Worm (Caenorhabditis elegans) whole organism, mixed stage, embryonic: ENCODE data around the gene F18C5.5.

ENCODE experiments used
- M03D4.4 ChIP-seq: sonication (generic microtip); optimal IDR thresholded peaks from 2 replicates; lab custom pipeline; 2017; ENCODE audit warnings: mild to moderate bottlenecking, missing genetic modification characterization, missing compliant biosample characterization
- bed-3 ChIP-seq: fragments of 200-800 bp; sonication (Bioruptor generic); optimal IDR thresholded peaks from 3 replicates; lab custom pipeline; 2018; ENCODE audit warnings: mild to moderate bottlenecking, missing genetic modification characterization, moderate library complexity, missing compliant biosample characterization
- blmp-1 ChIP-seq: fragments of 150-350 bp; optimal IDR thresholded peaks from 2 replicates; lab custom pipeline; 2014; ENCODE audit warnings: missing biosample characterization, missing genetic modification characterization
- ceh-39 ChIP-seq: fragments of 150-350 bp; optimal IDR thresholded peaks from 2 replicates; lab custom pipeline; 2014; ENCODE audit warnings: missing biosample characterization, missing genetic modification characterization
- ceh-43 ChIP-seq: fragments of 200-800 bp; sonication (Bioruptor generic); optimal IDR thresholded peaks from 2 replicates; lab custom pipeline; 2018; ENCODE audit warnings: mild to moderate bottlenecking, missing genetic modification characterization, moderate library complexity, missing compliant biosample characterization
- ceh-83 ChIP-seq: fragments of 200-800 bp; sonication (Bioruptor generic); optimal IDR thresholded peaks from 2 replicates; lab custom pipeline; 2018; ENCODE audit warnings: mild to moderate bottlenecking, missing genetic modification characterization, missing compliant biosample characterization
- ces-1 ChIP-seq: fragments of 150-350 bp; optimal IDR thresholded peaks from 2 replicates; lab custom pipeline; 2014; ENCODE audit warnings: missing biosample characterization, missing genetic modification reagents, missing genetic modification characterization
- cnd-1 ChIP-seq: fragments of 200-800 bp; sonication (Bioruptor generic); optimal IDR thresholded peaks from 2 replicates; lab custom pipeline; 2018; ENCODE audit warnings: mild to moderate bottlenecking, missing genetic modification characterization, missing compliant biosample characterization
- drap-1 ChIP-seq: fragments of 200-800 bp; sonication (Bioruptor generic); optimal IDR thresholded peaks from 3 replicates; lab custom pipeline; 2018; ENCODE audit warnings: mild to moderate bottlenecking, missing genetic modification characterization, missing compliant biosample characterization
- elt-1 ChIP-seq: sonication (generic microtip); optimal IDR thresholded peaks from 2 replicates; lab custom pipeline; 2017; ENCODE audit warnings: missing genetic modification characterization, mild to moderate bottlenecking, missing compliant biosample characterization, antibody characterized with exemption, moderate library complexity, borderline replicate concordance; ENCODE audit not compliant: insufficient read depth
- elt-3 ChIP-seq: fragments of 150-350 bp; optimal IDR thresholded peaks from 2 replicates; lab custom pipeline; 2014; ENCODE audit warnings: missing biosample characterization, missing genetic modification characterization
- flh-1 ChIP-seq: fragments of 200-800 bp; sonication (Bioruptor generic); optimal IDR thresholded peaks from 2 replicates; lab custom pipeline; 2018; ENCODE audit warnings: mild to moderate bottlenecking, missing genetic modification characterization, moderate library complexity, missing compliant biosample characterization
- ham-2 ChIP-seq: fragments of 200-800 bp; sonication (Bioruptor generic); optimal IDR thresholded peaks from 2 replicates; lab custom pipeline; 2018; ENCODE audit warnings: mild to moderate bottlenecking, missing genetic modification characterization, missing compliant biosample characterization
- hlh-1 ChIP-seq: fragments of 150-350 bp; optimal IDR thresholded peaks from 2 replicates; lab custom pipeline; 2014; ENCODE audit warnings: missing biosample characterization, missing genetic modification reagents, missing genetic modification characterization
- lin-13 ChIP-seq: fragments of 150-350 bp; optimal IDR thresholded peaks from 2 replicates; lab custom pipeline; 2014; ENCODE audit warnings: missing biosample characterization, missing genetic modification characterization
- lin-32 ChIP-seq: fragments of 200-800 bp; sonication (Bioruptor generic); optimal IDR thresholded peaks from 2 replicates; lab custom pipeline; 2018; ENCODE audit warnings: mild to moderate bottlenecking, missing genetic modification characterization, missing compliant biosample characterization
- lsy-2 ChIP-seq: fragments of 150-350 bp; optimal IDR thresholded peaks from 2 replicates; lab custom pipeline; 2014; ENCODE audit warnings: missing biosample characterization, missing genetic modification characterization
- mab-5 ChIP-seq: fragments of 150-350 bp; optimal IDR thresholded peaks from 2 replicates; lab custom pipeline; 2014; ENCODE audit warnings: missing biosample characterization, missing genetic modification characterization
- mep-1 ChIP-seq: fragments of 150-350 bp; optimal IDR thresholded peaks from 2 replicates; lab custom pipeline; 2017; ENCODE audit warnings: missing biosample characterization, missing genetic modification reagents, missing genetic modification characterization, inconsistent platforms
- mls-2 ChIP-seq: sonication (generic microtip); optimal IDR thresholded peaks from 2 replicates; lab custom pipeline; 2016; ENCODE audit warnings: mild to moderate bottlenecking, missing genetic modification characterization, moderate library complexity, missing compliant biosample characterization
- nhr-12 ChIP-seq: fragments of 150-350 bp; optimal IDR thresholded peaks from 2 replicates; lab custom pipeline; 2014; ENCODE audit warnings: missing biosample characterization, missing genetic modification characterization
- nhr-2 ChIP-seq: fragments of 150-350 bp; optimal IDR thresholded peaks from 2 replicates; lab custom pipeline; 2014; ENCODE audit warnings: missing biosample characterization, missing genetic modification characterization
- nhr-237 ChIP-seq: fragments of 150-350 bp; optimal IDR thresholded peaks from 2 replicates; lab custom pipeline; 2014; ENCODE audit warnings: missing biosample characterization, missing genetic modification characterization
- nhr-28 ChIP-seq: fragments of 150-350 bp; optimal IDR thresholded peaks from 2 replicates; lab custom pipeline; 2014; ENCODE audit warnings: missing biosample characterization, missing genetic modification characterization
- nhr-76 ChIP-seq: sonication (generic microtip); optimal IDR thresholded peaks from 2 replicates; lab custom pipeline; 2017; ENCODE audit warnings: missing biosample characterization, missing genetic modification characterization
- pha-4 ChIP-seq: fragments of 150-350 bp; optimal IDR thresholded peaks from 2 replicates; lab custom pipeline; 2018; ENCODE audit warnings: missing biosample characterization, missing genetic modification reagents, missing genetic modification characterization
- sem-2 ChIP-seq: fragments of 200-800 bp; sonication (Bioruptor generic); optimal IDR thresholded peaks from 2 replicates; lab custom pipeline; 2018; ENCODE audit warnings: mild to moderate bottlenecking, missing genetic modification characterization, missing compliant biosample characterization
- tbx-8 ChIP-seq: fragments of 200-800 bp; sonication (Bioruptor generic); optimal IDR thresholded peaks from 2 replicates; lab custom pipeline; 2018; ENCODE audit warnings: mild to moderate bottlenecking, missing genetic modification characterization, moderate library complexity, missing compliant biosample characterization
- unc-120 ChIP-seq: sonication (generic microtip); optimal IDR thresholded peaks from 2 replicates; lab custom pipeline; 2017; ENCODE audit warnings: missing genetic modification characterization, missing compliant biosample characterization; ENCODE audit not compliant: poor library complexity, severe bottlenecking
- unc-62 ChIP-seq: fragments of 150-350 bp; optimal IDR thresholded peaks from 2 replicates; lab custom pipeline; 2014; ENCODE audit warnings: missing biosample characterization, missing genetic modification reagents, missing genetic modification characterization
- zip-8 ChIP-seq: fragments of 150-350 bp; optimal IDR thresholded peaks from 2 replicates; lab custom pipeline; 2014; ENCODE audit warnings: missing biosample characterization, missing genetic modification characterization
- ztf-11 ChIP-seq: fragments of 150-350 bp; optimal IDR thresholded peaks from 2 replicates; lab custom pipeline; 2014; ENCODE audit warnings: missing biosample characterization, missing genetic modification characterization

Gene F18C5.5

DNA sequence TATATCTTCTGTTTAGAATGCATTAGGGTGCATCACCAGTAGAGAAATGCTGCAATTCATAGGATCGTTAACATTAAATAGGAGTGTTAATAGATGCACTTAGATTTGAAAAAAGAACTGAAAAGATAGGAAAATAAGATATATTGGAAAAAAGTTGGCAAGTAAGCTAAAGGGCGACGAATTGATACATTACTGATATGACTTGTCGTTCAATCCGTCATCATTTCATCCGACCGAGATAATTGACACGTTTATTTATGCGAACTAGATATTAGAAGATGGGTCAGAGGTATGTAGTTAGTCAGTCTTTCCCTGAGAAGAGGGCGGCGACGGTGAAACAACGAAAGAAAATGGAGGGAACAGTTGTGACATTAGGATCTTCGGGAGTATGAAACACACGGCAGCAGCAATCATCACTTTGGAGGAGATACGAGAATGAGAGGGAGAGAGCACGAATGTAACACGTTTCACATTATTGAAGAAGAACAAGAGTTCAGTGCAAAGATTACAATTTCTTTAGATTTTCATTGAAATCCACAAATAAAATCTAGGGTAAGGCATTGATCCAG, 21.6 kb downstream of the F18C5.5 start, which contains the start of gene lron-15:
lron-15 (minus strand) TSS at position 51 of the 569 bp plus-strand sequence.
- TF ChIP-seq ceh-43 (GFP tag; lab: Kevin White, UChicago): no peak
- TF ChIP-seq ham-2 (GFP tag; lab: Kevin White, UChicago): no peak
- peak; percentile 85 for TF ChIP-seq unc-62 (GFP tag; lab: Kevin White, UChicago)
- TF ChIP-seq mls-2 (tag; lab: Kevin White, UChicago): no peak
- TF ChIP-seq nhr-2 (tag; lab: Kevin White, UChicago): no peak
- no peak for TF ChIP-seq sem-2 (GFP tag; lab: Kevin White, UChicago)
- TF ChIP-seq ces-1 (GFP tag; lab: Kevin White, UChicago): no peak
- no peak for TF ChIP-seq blmp-1
- no peak for TF ChIP-seq zip-8 (tag; lab: Kevin White, UChicago)
- no peak for TF ChIP-seq lsy-2 (tag; lab: Kevin White, UChicago)
- TF ChIP-seq lin-13 (tag; lab: Kevin White, UChicago): no peak
- TF ChIP-seq tbx-8 (GFP tag; lab: Kevin White, UChicago): no peak
- no peak for TF ChIP-seq mep-1 (tag; lab: Kevin White, UChicago)
- peak; percentile 92 for TF ChIP-seq hlh-1
- TF ChIP-seq lin-32 (GFP tag; lab: Kevin White, UChicago): no peak
- TF ChIP-seq elt-1: no peak
- no peak for TF ChIP-seq mab-5 (tag; lab: Kevin White, UChicago)
- TF ChIP-seq M03D4.4 (tag; lab: Kevin White, UChicago): no peak
- peak; percentile 46 for TF ChIP-seq unc-120 (tag; lab: Kevin White, UChicago)

DNA sequence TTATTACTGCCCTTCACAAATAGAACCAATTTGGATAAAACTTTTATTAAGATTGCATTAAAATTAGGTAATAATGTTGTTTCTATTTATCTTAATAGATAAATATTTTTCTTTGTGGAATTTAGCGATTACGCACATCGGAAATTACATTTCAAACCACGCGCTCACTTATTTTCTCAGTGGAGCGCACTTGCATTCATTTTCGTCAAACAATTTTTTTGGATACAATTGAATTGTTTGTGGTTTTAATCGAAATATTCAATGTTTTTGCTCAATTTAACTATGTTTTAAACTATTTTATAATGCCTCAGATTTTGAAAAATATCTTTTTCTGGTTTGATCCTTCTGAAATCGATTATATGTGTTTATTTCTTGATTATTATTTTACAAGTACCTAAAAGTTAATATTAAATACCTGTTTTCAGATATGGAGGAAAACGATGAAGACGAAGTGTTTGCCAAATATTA, 30.5 kb downstream of the F18C5.5 start, which contains the start of gene utp-20:
utp-20 (plus strand) TSS at position 418 of the 468 bp plus-strand sequence.
- TF ChIP-seq M03D4.4 (tag; lab: Kevin White, UChicago) (no peak), ces-1 (GFP tag; lab: Kevin White, UChicago) (peak; percentile 84), ztf-11 (tag; lab: Kevin White, UChicago) (no peak), nhr-28 (tag; lab: Kevin White, UChicago) (no peak), unc-120 (tag; lab: Kevin White, UChicago) (no peak), lsy-2 (tag; lab: Kevin White, UChicago) (peak; percentile 65), nhr-2 (tag; lab: Kevin White, UChicago) (no peak), zip-8 (tag; lab: Kevin White, UChicago) (no peak), nhr-12 (tag; lab: Kevin White, UChicago) (no peak), ceh-39 (peak; percentile 39), unc-62 (GFP tag; lab: Kevin White, UChicago) (no peak), nhr-237 (peak; percentile 25), bed-3 (no peak), hlh-1 (no peak), lin-13 (tag; lab: Kevin White, UChicago) (no peak)

DNA sequence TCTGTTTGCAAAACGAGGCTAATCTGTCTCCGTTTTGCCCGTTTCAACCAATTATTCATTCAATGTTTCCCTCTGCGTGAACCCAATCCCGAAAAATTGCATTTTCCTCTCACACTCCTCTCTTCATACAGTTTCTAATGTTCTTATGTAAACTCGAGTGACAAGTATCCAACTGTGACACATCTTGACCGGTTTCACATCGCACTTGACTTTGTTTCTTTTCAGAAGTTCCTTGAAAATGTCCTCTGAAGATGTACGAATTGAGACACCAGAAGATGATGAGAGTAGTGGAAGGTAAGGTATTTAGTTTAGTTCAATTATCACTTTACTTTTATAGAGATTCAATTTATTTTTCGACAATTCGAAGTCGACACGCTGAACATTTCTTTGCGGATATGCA, 34.6 kb downstream of the F18C5.5 start, which contains the start of gene abcx-1:
abcx-1 (plus strand) TSS at position 224 of the 400 bp plus-strand sequence.
- TF ChIP-seq ceh-43 (GFP tag; lab: Kevin White, UChicago) (no peak), nhr-76 (tag; lab: Kevin White, UChicago) (no peak), pha-4 (no peak), mab-5 (tag; lab: Kevin White, UChicago) (no peak), cnd-1 (tag; lab: Kevin White, UChicago) (no peak), sem-2 (GFP tag; lab: Kevin White, UChicago) (no peak), lin-32 (GFP tag; lab: Kevin White, UChicago) (no peak), zip-8 (tag; lab: Kevin White, UChicago) (no peak), lin-13 (tag; lab: Kevin White, UChicago) (no peak), mls-2 (tag; lab: Kevin White, UChicago) (no peak), ces-1 (GFP tag; lab: Kevin White, UChicago) (no peak), M03D4.4 (tag; lab: Kevin White, UChicago) (no peak), nhr-12 (tag; lab: Kevin White, UChicago) (no peak), mep-1 (tag; lab: Kevin White, UChicago) (no peak), elt-1 (no peak), elt-3 (tag; lab: Kevin White, UChicago) (no peak), ztf-11 (tag; lab: Kevin White, UChicago) (no peak), tbx-8 (GFP tag; lab: Kevin White, UChicago) (no peak), lsy-2 (tag; lab: Kevin White, UChicago) (no peak)

DNA sequence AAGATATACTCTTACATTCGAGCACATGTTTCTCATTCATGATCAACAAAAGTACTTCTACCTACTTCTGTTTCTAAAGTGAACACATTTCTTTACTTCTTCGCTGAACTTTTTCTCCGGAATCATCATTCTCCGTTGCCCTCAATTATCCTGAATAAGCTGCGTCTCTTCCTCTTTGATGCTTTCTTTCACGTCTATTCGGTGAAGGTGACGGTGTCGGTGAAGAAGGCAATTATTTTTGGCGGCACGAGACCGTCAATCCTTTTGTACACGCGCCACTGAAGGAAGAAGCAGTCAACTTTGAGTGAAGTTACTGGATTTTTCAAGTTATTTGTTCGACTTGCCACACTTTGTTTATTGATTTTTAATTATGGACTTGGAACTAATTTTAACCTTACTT, 35.0 kb downstream of the F18C5.5 start, which contains the start of gene abch-1:
abch-1 (minus strand) TSS at position 101 of the 400 bp plus-strand sequence.
- TF ChIP-seq drap-1 (GFP tag; lab: Kevin White, UChicago) (no peak), nhr-76 (tag; lab: Kevin White, UChicago) (no peak), flh-1 (GFP tag; lab: Kevin White, UChicago) (no peak), sem-2 (GFP tag; lab: Kevin White, UChicago) (no peak), mep-1 (tag; lab: Kevin White, UChicago) (no peak), elt-1 (no peak), lsy-2 (tag; lab: Kevin White, UChicago) (no peak), ces-1 (GFP tag; lab: Kevin White, UChicago) (no peak), nhr-12 (tag; lab: Kevin White, UChicago) (no peak), hlh-1 (no peak), ceh-83 (GFP tag; lab: Kevin White, UChicago) (no peak)
